Worm (Caenorhabditis elegans) whole organism, early embryonic: ENCODE results near the gene ztf-13.

Source experiments
- B0310.2 ChIP-seq: sonication (generic microtip); optimal IDR thresholded peaks from 2 replicates; lab custom pipeline; 2016; ENCODE audit warnings: mild to moderate bottlenecking, missing genetic modification characterization, missing compliant biosample characterization
- F13C5.2 ChIP-seq: sonication (generic microtip); optimal IDR thresholded peaks from 2 replicates; lab custom pipeline; 2017; ENCODE audit warnings: mild to moderate bottlenecking, missing genetic modification characterization, inconsistent platforms, missing compliant biosample characterization
- aly-1 ChIP-seq: sonication (generic microtip); optimal IDR thresholded peaks from 2 replicates; lab custom pipeline; 2016; ENCODE audit warnings: missing genetic modification characterization, missing compliant biosample characterization
- ama-1 ChIP-seq: fragments of 150-350 bp; optimal IDR thresholded peaks from 2 replicates; lab custom pipeline; 2014
- ceh-13 ChIP-seq: fragments of 200-800 bp; sonication (Bioruptor generic); optimal IDR thresholded peaks from 2 replicates; lab custom pipeline; 2018; ENCODE audit warnings: mild to moderate bottlenecking, missing genetic modification characterization, missing compliant biosample characterization
- ceh-36 ChIP-seq: sonication (generic microtip); optimal IDR thresholded peaks from 2 replicates; lab custom pipeline; 2016; ENCODE audit warnings: missing genetic modification characterization, inconsistent platforms, missing compliant biosample characterization
- ets-7 ChIP-seq: sonication (generic microtip); optimal IDR thresholded peaks from 2 replicates; lab custom pipeline; 2016; ENCODE audit warnings: missing genotype, missing genetic modification characterization, missing compliant biosample characterization
- flt-1 ChIP-seq: fragments of 200-800 bp; sonication (Bioruptor generic); IDR thresholded peaks from 2 replicates; pipeline ENCODE4 v1.3.6; 2022; ENCODE audit warnings: missing genetic modification characterization, missing compliant biosample characterization
- hmbx-1 ChIP-seq: sonication (generic microtip); optimal IDR thresholded peaks from 2 replicates; lab custom pipeline; 2016; ENCODE audit warnings: mild to moderate bottlenecking, missing genetic modification characterization, missing compliant biosample characterization
- hmg-4 ChIP-seq: fragments of 200-800 bp; sonication (Bioruptor generic); optimal IDR thresholded peaks from 2 replicates; lab custom pipeline; 2018; ENCODE audit warnings: mild to moderate bottlenecking, missing genetic modification characterization, missing compliant biosample characterization
- hnd-1 ChIP-seq: sonication (generic microtip); optimal IDR thresholded peaks from 2 replicates; lab custom pipeline; 2016; ENCODE audit warnings: missing genetic modification characterization, missing compliant biosample characterization
- pes-1 ChIP-seq: fragments of 200-800 bp; sonication (Bioruptor generic); IDR thresholded peaks from 2 replicates; pipeline ENCODE4 v1.3.6; 2022; ENCODE audit warnings: missing genetic modification reagents, missing genetic modification characterization, missing compliant biosample characterization
- scrt-1 ChIP-seq: fragments of 200-800 bp; sonication (Bioruptor generic); IDR thresholded peaks from 2 replicates; pipeline ENCODE4 v1.3.6; 2022; ENCODE audit warnings: missing genetic modification characterization, missing compliant biosample characterization
- sea-1 ChIP-seq: fragments of 200-800 bp; sonication (Bioruptor generic); conservative IDR thresholded peaks from 2 replicates; pipeline ENCODE4 v1.3.6; 2022; ENCODE audit warnings: missing genetic modification characterization, missing compliant biosample characterization
- tbx-11 ChIP-seq: fragments of 200-800 bp; sonication (Bioruptor generic); IDR thresholded peaks from 2 replicates; pipeline ENCODE4 v1.3.6; 2022; ENCODE audit warnings: missing genetic modification characterization, missing compliant biosample characterization
- tbx-37 ChIP-seq: fragments of 200-800 bp; sonication (Bioruptor generic); conservative IDR thresholded peaks from 2 replicates; pipeline ENCODE4 v1.3.6; 2022; ENCODE audit warnings: missing genetic modification reagents, missing genetic modification characterization, missing compliant biosample characterization
- tra-4 ChIP-seq: sonication (generic microtip); optimal IDR thresholded peaks from 2 replicates; lab custom pipeline; 2017; ENCODE audit warnings: missing genetic modification characterization, missing compliant biosample characterization

ztf-13 gene

ce11 chrX:3114306-3115133, 12.5 kb upstream of the ztf-13 start, which contains the start of gene gpd-2:
TSS of gene gpd-2 (minus strand) at chrX:3114689.
- no peak for TF ChIP-seq tbx-37 (GFP tag; lab: Robert Waterston, UW)
- TF ChIP-seq ets-7 (tag; lab: Kevin White, UChicago): no peak
- no peak for TF ChIP-seq ceh-36
- TF ChIP-seq F13C5.2 (tag; lab: Kevin White, UChicago): no peak
- no peak for TF ChIP-seq tra-4
- TF ChIP-seq B0310.2 (tag; lab: Kevin White, UChicago): no peak
- no peak for TF ChIP-seq sea-1
- TF ChIP-seq scrt-1: no peak
- no peak for TF ChIP-seq ama-1

ce11 chrX:3112946-3113427, 11.0 kb upstream of the ztf-13 start, which contains the start of gene gpd-3:
TSS of gene gpd-3 (minus strand) at chrX:3113341.
- TF ChIP-seq B0310.2 (tag; lab: Kevin White, UChicago): no peak
- TF ChIP-seq ceh-13 (GFP tag; lab: Kevin White, UChicago): no peak
- TF ChIP-seq ama-1: no peak
- TF ChIP-seq pes-1 (GFP tag; lab: Robert Waterston, UW): no peak
- no peak for TF ChIP-seq tbx-37 (GFP tag; lab: Robert Waterston, UW)
- no peak for TF ChIP-seq F13C5.2 (tag; lab: Kevin White, UChicago)
- TF ChIP-seq hmg-4 (GFP tag; lab: Kevin White, UChicago): no peak
- no peak for TF ChIP-seq sea-1
- TF ChIP-seq ets-7 (tag; lab: Kevin White, UChicago): no peak
- TF ChIP-seq tra-4: no peak
- no peak for TF ChIP-seq flt-1 (GFP tag; lab: Robert Waterston, UW)
- no peak for TF ChIP-seq tbx-11 (GFP tag; lab: Robert Waterston, UW)
- no peak for TF ChIP-seq ceh-36
- TF ChIP-seq hmbx-1: no peak
- no peak for TF ChIP-seq hnd-1 (tag; lab: Kevin White, UChicago)
- no peak for TF ChIP-seq aly-1
- no peak for TF ChIP-seq scrt-1

ce11 chrX:3111687-3112086, 9.7 kb upstream of the ztf-13 start:
- TF ChIP-seq tra-4 (no peak), F13C5.2 (tag; lab: Kevin White, UChicago) (no peak), sea-1 (no peak), pes-1 (GFP tag; lab: Robert Waterston, UW) (no peak), scrt-1 (no peak), tbx-11 (GFP tag; lab: Robert Waterston, UW) (no peak), ceh-36 (no peak), hmg-4 (GFP tag; lab: Kevin White, UChicago) (no peak)

ce11 chrX:3111066-3111465, 9.1 kb upstream of the ztf-13 start:
- TF ChIP-seq tbx-37 (GFP tag; lab: Robert Waterston, UW) (no peak), pes-1 (GFP tag; lab: Robert Waterston, UW) (no peak), scrt-1 (no peak), tra-4 (no peak), flt-1 (GFP tag; lab: Robert Waterston, UW) (no peak), B0310.2 (tag; lab: Kevin White, UChicago) (no peak)

ce11 chrX:3110576-3110975, 8.6 kb upstream of the ztf-13 start, which contains the start of gene gpcp-1:
TSS of gene gpcp-1 (minus strand) at chrX:3110628.
- TF ChIP-seq B0310.2 (tag; lab: Kevin White, UChicago) (no peak), pes-1 (GFP tag; lab: Robert Waterston, UW) (no peak), F13C5.2 (tag; lab: Kevin White, UChicago) (no peak), aly-1 (no peak), hmbx-1 (no peak), hnd-1 (tag; lab: Kevin White, UChicago) (no peak), scrt-1 (no peak), hmg-4 (GFP tag; lab: Kevin White, UChicago) (no peak), tbx-11 (GFP tag; lab: Robert Waterston, UW) (no peak), ets-7 (tag; lab: Kevin White, UChicago) (no peak), tbx-37 (GFP tag; lab: Robert Waterston, UW) (no peak), ceh-13 (GFP tag; lab: Kevin White, UChicago) (no peak), ama-1 (no peak), ceh-36 (no peak), sea-1 (no peak), tra-4 (no peak), flt-1 (GFP tag; lab: Robert Waterston, UW) (no peak)

ce11 chrX:3108603-3109002, 6.6 kb upstream of the ztf-13 start:
- TF ChIP-seq F13C5.2 (tag; lab: Kevin White, UChicago): no peak
- no peak for TF ChIP-seq ceh-13 (GFP tag; lab: Kevin White, UChicago)
- TF ChIP-seq flt-1 (GFP tag; lab: Robert Waterston, UW): no peak
- no peak for TF ChIP-seq hmbx-1
- no peak for TF ChIP-seq scrt-1
- TF ChIP-seq tbx-37 (GFP tag; lab: Robert Waterston, UW): no peak
- no peak for TF ChIP-seq B0310.2 (tag; lab: Kevin White, UChicago)
- TF ChIP-seq ama-1: no peak
- no peak for TF ChIP-seq pes-1 (GFP tag; lab: Robert Waterston, UW)
- TF ChIP-seq sea-1: no peak

- TF ChIP-seq tra-4 (no peak), F13C5.2 (tag; lab: Kevin White, UChicago) (peak; percentile 30)
Measured at ce11 chrX:3106137-3106536, 4.2 kb upstream of the ztf-13 start, which contains the start of gene K10B3.5. TSS of gene K10B3.5 (minus strand) at chrX:3106479.

- TF ChIP-seq ama-1: no peak
- peak; percentile 8; the same call in 1 of the 2 replicates for TF ChIP-seq tbx-11 (GFP tag; lab: Robert Waterston, UW)
- peak; percentile 86 for TF ChIP-seq hmg-4 (GFP tag; lab: Kevin White, UChicago)
Measured at ce11 chrX:3102817-3103216, 842 bp upstream of the ztf-13 start.
